Fruit fly (Drosophila melanogaster) whole organism, embryonic: ENCODE data around the gene HIPP1.

ENCODE experiments used
- Adf1 ChIP-seq: fragments of 200-800 bp; sonication (Bioruptor generic); IDR thresholded peaks from 2 replicates; pipeline ENCODE4 v1.3.6; 2022; ENCODE audit warnings: missing biosample characterization, missing genetic modification characterization
- B-H2 ChIP-seq: fragments of 200-800 bp; sonication (Bioruptor generic); optimal IDR thresholded peaks from 2 replicates; lab custom pipeline; 2018; ENCODE audit warnings: missing biosample characterization, mild to moderate bottlenecking, missing genetic modification characterization
- BEAF-32 ChIP-seq: fragments of 200-800 bp; sonication (Bioruptor generic); optimal IDR thresholded peaks from 3 replicates; lab custom pipeline; 2017; ENCODE audit warnings: missing biosample characterization, missing genetic modification characterization, mild to moderate bottlenecking, moderate library complexity, missing genetic modification reagents
- CG10267 ChIP-seq: fragments of 200-800 bp; sonication (Bioruptor generic); optimal IDR thresholded peaks from 2 replicates; lab custom pipeline; 2018; ENCODE audit warnings: missing biosample characterization, mild to moderate bottlenecking, missing genetic modification characterization, moderate library complexity
- CG11456 ChIP-seq: fragments of 200-800 bp; sonication (Bioruptor generic); IDR thresholded peaks from 3 replicates; pipeline ENCODE4 v1.3.6; 2022; ENCODE audit warnings: missing biosample characterization, missing genetic modification characterization
- CG14014 ChIP-seq: fragments of 200-800 bp; sonication (Bioruptor generic); IDR thresholded peaks from 2 replicates; pipeline ENCODE4 v1.3.6; 2022; ENCODE audit warnings: missing biosample characterization, missing genetic modification characterization
- CG1529 ChIP-seq: fragments of 200-800 bp; sonication (Bioruptor generic); optimal IDR thresholded peaks from 3 replicates; lab custom pipeline; 2018; ENCODE audit warnings: missing biosample characterization, missing genetic modification characterization
- CG17829 ChIP-seq: fragments of 200-800 bp; optimal IDR thresholded peaks from 2 replicates; lab custom pipeline; 2019; ENCODE audit warnings: missing biosample characterization, mild to moderate bottlenecking, missing genetic modification characterization, moderate library complexity
- CG1792 ChIP-seq: fragments of 200-800 bp; sonication (Bioruptor generic); optimal IDR thresholded peaks from 2 replicates; lab custom pipeline; 2016; ENCODE audit warnings: missing biosample characterization, missing genetic modification characterization
- CG2116 ChIP-seq: fragments of 200-800 bp; sonication (Bioruptor generic); optimal IDR thresholded peaks from 3 replicates; lab custom pipeline; 2018; ENCODE audit warnings: missing biosample characterization, mild to moderate bottlenecking, missing genetic modification characterization
- CG4282 ChIP-seq: fragments of 200-800 bp; sonication (Bioruptor generic); optimal IDR thresholded peaks from 2 replicates; lab custom pipeline; 2016; ENCODE audit warnings: missing biosample characterization, missing genetic modification characterization
- CG4730 ChIP-seq: fragments of 200-800 bp; sonication (Bioruptor generic); IDR thresholded peaks from 2 replicates; pipeline ENCODE4 v1.3.6; 2022; ENCODE audit warnings: missing biosample characterization, missing genetic modification characterization
- CG6654 ChIP-seq: fragments of 200-800 bp; sonication (Bioruptor generic); optimal IDR thresholded peaks from 2 replicates; lab custom pipeline; 2017; ENCODE audit warnings: missing biosample characterization, mild to moderate bottlenecking, missing genetic modification characterization
- CG6791 ChIP-seq: fragments of 200-800 bp; sonication (Bioruptor generic); IDR thresholded peaks from 3 replicates; pipeline ENCODE4 v1.3.6; 2022; ENCODE audit warnings: missing biosample characterization, missing genetic modification characterization; ENCODE audit not compliant: partially characterized antibody
- CG7745 ChIP-seq: fragments of 200-800 bp; sonication (Bioruptor generic); optimal IDR thresholded peaks from 2 replicates; lab custom pipeline; 2018; ENCODE audit warnings: missing biosample characterization, mild to moderate bottlenecking, missing genetic modification characterization, moderate library complexity
- CG8290 ChIP-seq, 3 experiments: fragments of 200-800 bp; sonication (Bioruptor generic); optimal IDR thresholded peaks; 2 replicates each; lab custom pipeline; 2016 to 2019; ENCODE audit warnings: missing biosample characterization in 3 of 3, missing genetic modification characterization in 3 of 3, mild to moderate bottlenecking in 2 of 3, moderate library complexity in 1 of 3
- H2.0 ChIP-seq: fragments of 200-800 bp; sonication (Bioruptor generic); IDR thresholded peaks from 2 replicates; pipeline ENCODE4 v1.3.6; 2022; ENCODE audit warnings: missing biosample characterization, missing genetic modification characterization
- Hmx ChIP-seq: fragments of 200-800 bp; sonication (Bioruptor generic); optimal IDR thresholded peaks from 2 replicates; lab custom pipeline; 2016; ENCODE audit warnings: missing biosample characterization, missing genetic modification characterization
- Kr ChIP-seq: fragments of 200-800 bp; sonication (Bioruptor generic); optimal IDR thresholded peaks from 2 replicates; lab custom pipeline; 2017; ENCODE audit warnings: missing biosample characterization, mild to moderate bottlenecking, missing genetic modification characterization
- Max ChIP-seq: fragments of 200-800 bp; sonication (Bioruptor generic); optimal IDR thresholded peaks from 2 replicates; lab custom pipeline; 2016; ENCODE audit warnings: missing biosample characterization, mild to moderate bottlenecking, missing genetic modification characterization
- Mes4 ChIP-seq: fragments of 200-800 bp; sonication (Bioruptor generic); optimal IDR thresholded peaks from 2 replicates; lab custom pipeline; 2016; ENCODE audit warnings: missing biosample characterization, missing genetic modification characterization
- NFAT ChIP-seq: fragments of 200-800 bp; sonication (Bioruptor generic); IDR thresholded peaks from 2 replicates; pipeline ENCODE4 v1.3.6; 2022; ENCODE audit warnings: missing biosample characterization, missing genetic modification characterization
- Pdp1 ChIP-seq, 2 experiments: fragments of 200-800 bp; sonication (Bioruptor generic); optimal IDR thresholded peaks; 3 replicates each; lab custom pipeline; 2016; ENCODE audit warnings: missing biosample characterization in 2 of 2, missing genetic modification characterization in 2 of 2, mild to moderate bottlenecking in 1 of 2, moderate library complexity in 1 of 2
- Poxn ChIP-seq: fragments of 200-800 bp; sonication (Bioruptor generic); IDR thresholded peaks from 2 replicates; pipeline ENCODE4 v1.3.6; 2022; ENCODE audit warnings: missing biosample characterization, missing genetic modification characterization
- Spps ChIP-seq: fragments of 200-800 bp; sonication (Bioruptor generic); optimal IDR thresholded peaks from 2 replicates; lab custom pipeline; 2018; ENCODE audit warnings: missing biosample characterization, mild to moderate bottlenecking, missing genetic modification characterization
- Sry-δ ChIP-seq: fragments of 200-800 bp; sonication (Bioruptor generic); optimal IDR thresholded peaks from 2 replicates; lab custom pipeline; 2016; ENCODE audit warnings: missing biosample characterization, missing genetic modification characterization
- aop ChIP-seq: fragments of 200-800 bp; sonication (Bioruptor generic); IDR thresholded peaks from 2 replicates; pipeline ENCODE4 v1.3.6; 2022; ENCODE audit warnings: missing biosample characterization, missing genetic modification characterization
- ash1 ChIP-seq: fragments of 200-800 bp; sonication (Bioruptor generic); optimal IDR thresholded peaks from 2 replicates; lab custom pipeline; 2018; ENCODE audit warnings: missing biosample characterization, mild to moderate bottlenecking, missing genetic modification characterization
- cg ChIP-seq: fragments of 200-800 bp; sonication (Bioruptor generic); optimal IDR thresholded peaks from 3 replicates; lab custom pipeline; 2019; ENCODE audit warnings: missing biosample characterization, mild to moderate bottlenecking, missing genetic modification characterization, moderate library complexity
- chn ChIP-seq: fragments of 200-800 bp; sonication (Bioruptor generic); optimal IDR thresholded peaks from 2 replicates; lab custom pipeline; 2016; ENCODE audit warnings: missing biosample characterization, missing genetic modification characterization
- croc ChIP-seq: fragments of 200-800 bp; sonication (Bioruptor generic); conservative IDR thresholded peaks from 3 replicates; pipeline ENCODE4 v1.3.6; 2022; ENCODE audit warnings: missing biosample characterization, missing genetic modification characterization
- dmrt11E ChIP-seq: fragments of 200-800 bp; sonication (Bioruptor generic); optimal IDR thresholded peaks from 3 replicates; lab custom pipeline; 2018; ENCODE audit warnings: missing biosample characterization, mild to moderate bottlenecking, missing genetic modification characterization, moderate library complexity
- ems ChIP-seq: fragments of 200-800 bp; sonication (Bioruptor generic); optimal IDR thresholded peaks from 3 replicates; lab custom pipeline; 2016; ENCODE audit warnings: missing biosample characterization, missing genetic modification characterization
- eve ChIP-seq, 2 experiments: fragments of >200 bp; optimal IDR thresholded peaks; 2 replicates each; lab custom pipeline; 2017; ENCODE audit warnings: missing biosample characterization in 2 of 2, missing genetic modification characterization in 2 of 2
- fd3F ChIP-seq: fragments of 200-800 bp; sonication (Bioruptor generic); optimal IDR thresholded peaks from 2 replicates; lab custom pipeline; 2018; ENCODE audit warnings: missing biosample characterization, mild to moderate bottlenecking, missing genetic modification characterization, moderate library complexity
- fd96Cb ChIP-seq: fragments of 200-800 bp; sonication (Bioruptor generic); optimal IDR thresholded peaks from 2 replicates; lab custom pipeline; 2018; ENCODE audit warnings: missing biosample characterization, mild to moderate bottlenecking, missing genetic modification characterization, moderate library complexity
- ham ChIP-seq: fragments of 200-800 bp; sonication (Bioruptor generic); IDR thresholded peaks from 2 replicates; pipeline ENCODE4 v1.3.6; 2022; ENCODE audit warnings: missing biosample characterization, missing genetic modification characterization
- jigr1 ChIP-seq: fragments of 200-800 bp; sonication (Bioruptor generic); IDR thresholded peaks from 3 replicates; pipeline ENCODE4 v1.3.6; 2022; ENCODE audit warnings: missing biosample characterization, missing genetic modification characterization
- mam ChIP-seq: fragments of 200-800 bp; sonication (Bioruptor generic); optimal IDR thresholded peaks from 3 replicates; lab custom pipeline; 2016; ENCODE audit warnings: missing biosample characterization, missing genetic modification characterization
- mld ChIP-seq: fragments of 200-800 bp; sonication (Bioruptor generic); IDR thresholded peaks from 3 replicates; pipeline ENCODE4 v1.3.6; 2022; ENCODE audit warnings: missing biosample characterization, missing genetic modification characterization; ENCODE audit not compliant: partially characterized antibody
- nmo ChIP-seq: fragments of 200-800 bp; sonication (Bioruptor generic); optimal IDR thresholded peaks from 2 replicates; lab custom pipeline; 2018; ENCODE audit warnings: missing biosample characterization, mild to moderate bottlenecking, missing genetic modification characterization, moderate library complexity
- onecut ChIP-seq: fragments of 200-800 bp; sonication (Bioruptor generic); IDR thresholded peaks from 2 replicates; pipeline ENCODE4 v1.3.6; 2022; ENCODE audit warnings: missing biosample characterization, missing genetic modification characterization
- pnt ChIP-seq: fragments of 200-800 bp; sonication (Bioruptor generic); optimal IDR thresholded peaks from 3 replicates; lab custom pipeline; 2016; ENCODE audit warnings: missing biosample characterization, missing genetic modification characterization
- ro ChIP-seq: fragments of 200-800 bp; sonication (Bioruptor generic); IDR thresholded peaks from 2 replicates; pipeline ENCODE4 v1.3.6; 2022; ENCODE audit warnings: missing biosample characterization, missing genetic modification characterization
- run ChIP-seq: fragments of 200-800 bp; sonication (Bioruptor generic); optimal IDR thresholded peaks from 3 replicates; lab custom pipeline; 2018; ENCODE audit warnings: missing biosample characterization, mild to moderate bottlenecking, missing genetic modification characterization
- sc ChIP-seq, 3 experiments: fragments of >200 bp in 2 of 3; fragments of 200-800 bp in 1 of 3; sonication (Bioruptor generic) in 1 of 3; optimal IDR thresholded peaks; 2 replicates in 2 of 3; 3 replicates in 1 of 3; lab custom pipeline; 2017; ENCODE audit warnings: mild to moderate bottlenecking in 1 of 3, missing biosample characterization in 1 of 3, missing genetic modification characterization in 1 of 3, missing genetic modification reagents in 1 of 3
- sna ChIP-seq: fragments of 200-800 bp; sonication (Bioruptor generic); IDR thresholded peaks from 2 replicates; pipeline ENCODE4 v1.3.6; 2022; ENCODE audit warnings: missing biosample characterization, missing genetic modification characterization; ENCODE audit not compliant: partially characterized antibody
- so ChIP-seq: fragments of 200-800 bp; sonication (Bioruptor generic); IDR thresholded peaks from 3 replicates; pipeline ENCODE4 v1.3.6; 2022; ENCODE audit warnings: missing biosample characterization, missing genetic modification characterization
- zf30C ChIP-seq: fragments of 200-800 bp; sonication (Bioruptor generic); optimal IDR thresholded peaks from 3 replicates; lab custom pipeline; 2018; ENCODE audit warnings: missing biosample characterization, mild to moderate bottlenecking, missing genetic modification characterization

HIPP1 gene

DNA sequence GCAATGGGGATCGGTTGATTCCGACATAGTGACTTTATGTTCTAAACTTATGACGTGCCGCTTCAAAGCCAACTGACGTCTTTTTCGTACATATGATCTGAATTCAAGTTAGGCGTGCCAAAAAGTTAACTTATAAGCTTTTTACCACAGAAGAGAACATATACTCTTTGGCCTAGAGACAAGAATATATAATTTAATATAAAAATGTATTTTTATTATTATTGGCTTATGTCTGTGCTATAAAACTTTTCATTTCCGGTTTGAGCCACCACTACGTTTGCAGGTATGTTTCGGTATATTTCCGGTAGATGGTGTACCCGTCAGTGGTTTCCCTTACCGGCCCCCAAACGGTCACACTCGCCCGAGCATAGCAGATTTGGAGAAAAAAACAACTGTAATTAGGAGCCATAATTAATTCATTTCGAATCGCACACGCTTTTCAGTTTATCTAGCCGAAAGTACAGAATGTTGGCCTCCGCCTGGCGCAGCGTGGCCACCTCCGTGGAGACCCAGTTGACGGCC, 11.1 kb upstream of the HIPP1 start, which contains the start of the genes CG3698 and tzn (continued):
- TF ChIP-seq CG14014 = peak; percentile 91
- peak; percentile 58 for TF ChIP-seq Sry-δ (GFP tag; lab: Kevin White, UChicago)
- TF ChIP-seq NFAT (GFP tag; lab: Robert Waterston, UW) = peak; percentile 97
- peak; percentile 72; the same call in 1 of the 2 replicates for TF ChIP-seq Poxn (GFP tag; lab: Robert Waterston, UW)
- peak; percentile 68 for TF ChIP-seq CG1792 (GFP tag; lab: Kevin White, UChicago)
- TF ChIP-seq Kr (GFP tag; lab: Kevin White, UChicago) = peak; percentile 81
- TF ChIP-seq CG2116 (GFP tag; lab: Kevin White, UChicago) = peak; percentile 90
- TF ChIP-seq Spps (tag; lab: Kevin White, UChicago) = peak; percentile 79
- TF ChIP-seq fd3F (GFP tag; lab: Kevin White, UChicago) = peak; percentile 89
- peak; percentile 86 for TF ChIP-seq ham (GFP tag; lab: Robert Waterston, UW)
- peak; percentile 88 for TF ChIP-seq CG1529 (GFP tag; lab: Kevin White, UChicago)
- TF ChIP-seq zf30C = peak; percentile 39
- peak; percentile 85 for TF ChIP-seq croc (GFP tag; lab: Robert Waterston, UW)
- no peak for TF ChIP-seq cg (GFP tag; lab: Kevin White, UChicago)
- TF ChIP-seq CG17829 (tag; lab: Kevin White, UChicago) = peak; percentile 89
- TF ChIP-seq Adf1 (GFP tag; lab: Robert Waterston, UW) = peak; percentile 73
- TF ChIP-seq CG8290 (GFP tag; optimal IDR thresholded peaks at IDR 0.05; lab: Kevin White, UChicago) = peak; percentile 95
- TF ChIP-seq CG8290 (tag; optimal IDR thresholded peaks at IDR 0.05; lab: Kevin White, UChicago) = peak in 1 of 2 experiments; percentile 91
- peak; percentile 38 for TF ChIP-seq CG4282
- peak; percentile 93 for TF ChIP-seq B-H2 (GFP tag; lab: Kevin White, UChicago)
- 0 out of 2 replicates have a peak, but pooled peaks have one; percentile 48 for TF ChIP-seq aop (GFP tag; lab: Robert Waterston, UW)
- peak; percentile 88 for TF ChIP-seq CG6654 (GFP tag; lab: Kevin White, UChicago)
- TF ChIP-seq chn (GFP tag; lab: Kevin White, UChicago) = peak; percentile 87
- TF ChIP-seq CG10267 (tag; lab: Kevin White, UChicago) = peak; percentile 88
- TF ChIP-seq CG7745 (tag; lab: Kevin White, UChicago) = no peak
- TF ChIP-seq ems = peak; percentile 82
- TF ChIP-seq BEAF-32 = peak; percentile 43
- peak; percentile 86 for TF ChIP-seq Max (GFP tag; lab: Kevin White, UChicago)
- peak; percentile 91 for TF ChIP-seq onecut (GFP tag; lab: Robert Waterston, UW)
- TF ChIP-seq Hmx (GFP tag; lab: Kevin White, UChicago) = no peak
- TF ChIP-seq eve (GFP tag; optimal IDR thresholded peaks at IDR 0.05; lab: Kevin White, UChicago) = no peak
- TF ChIP-seq ash1 = peak; percentile 96
- TF ChIP-seq mld (GFP tag; lab: Robert Waterston, UW) = no peak
- TF ChIP-seq Pdp1 (GFP tag; optimal IDR thresholded peaks at IDR 0.05; lab: Kevin White, UChicago) = peak in 1 of 2 experiments; percentile 75
- TF ChIP-seq nmo (GFP tag; lab: Kevin White, UChicago) = peak; percentile 91
- TF ChIP-seq fd96Cb (tag; lab: Kevin White, UChicago) = peak; percentile 79
- TF ChIP-seq CG4730 = peak; percentile 88
- peak; percentile 82 for TF ChIP-seq Mes4 (GFP tag; lab: Kevin White, UChicago)
- peak; percentile 89 for TF ChIP-seq dmrt11E (tag; lab: Kevin White, UChicago)
- peak; percentile 98 for TF ChIP-seq CG11456 (GFP tag; lab: Robert Waterston, UW)
- peak; percentile 35 for TF ChIP-seq pnt
- TF ChIP-seq ro (GFP tag; lab: Robert Waterston, UW) = peak; percentile 75
- TF ChIP-seq jigr1 = 0 out of 3 replicates have a peak, but pooled peaks have one; percentile 35
- no peak for TF ChIP-seq CG6791 (GFP tag; lab: Robert Waterston, UW)
- peak; percentile 89; the same call in 2 of the 3 replicates for TF ChIP-seq so (GFP tag; lab: Robert Waterston, UW)
- TF ChIP-seq sna (GFP tag; lab: Robert Waterston, UW) = no peak
- peak; percentile 91 for TF ChIP-seq H2.0
- TF ChIP-seq run (tag; lab: Kevin White, UChicago) = peak; percentile 60
- TF ChIP-seq mam (GFP tag; lab: Kevin White, UChicago) = peak; percentile 76
- no peak for TF ChIP-seq sc (optimal IDR thresholded peaks at IDR 0.05; lab: Kevin White, UChicago)
- TF ChIP-seq sc (GFP tag; optimal IDR thresholded peaks at IDR 0.05; lab: Kevin White, UChicago) = peak; percentile 95
